Worm (Caenorhabditis elegans) whole organism, mixed stage, embryonic: ENCODE results near the gene gpx-3.
"Not testable (repeated sequence)": the region's sequence is repeated elsewhere in the genome, so short reads cannot be mapped to it uniquely, and the experiment has no call there.

ENCODE experiments used
- M03D4.4 ChIP-seq: sonication (generic microtip); optimal IDR thresholded peaks from 2 replicates; lab custom pipeline; 2017; ENCODE audit warnings: mild to moderate bottlenecking, missing genetic modification characterization, missing compliant biosample characterization
- bed-3 ChIP-seq: fragments of 200-800 bp; sonication (Bioruptor generic); optimal IDR thresholded peaks from 3 replicates; lab custom pipeline; 2018; ENCODE audit warnings: mild to moderate bottlenecking, missing genetic modification characterization, moderate library complexity, missing compliant biosample characterization
- blmp-1 ChIP-seq: fragments of 150-350 bp; optimal IDR thresholded peaks from 2 replicates; lab custom pipeline; 2014; ENCODE audit warnings: missing biosample characterization, missing genetic modification characterization
- ceh-39 ChIP-seq: fragments of 150-350 bp; optimal IDR thresholded peaks from 2 replicates; lab custom pipeline; 2014; ENCODE audit warnings: missing biosample characterization, missing genetic modification characterization
- ceh-43 ChIP-seq: fragments of 200-800 bp; sonication (Bioruptor generic); optimal IDR thresholded peaks from 2 replicates; lab custom pipeline; 2018; ENCODE audit warnings: mild to moderate bottlenecking, missing genetic modification characterization, moderate library complexity, missing compliant biosample characterization
- ceh-83 ChIP-seq: fragments of 200-800 bp; sonication (Bioruptor generic); optimal IDR thresholded peaks from 2 replicates; lab custom pipeline; 2018; ENCODE audit warnings: mild to moderate bottlenecking, missing genetic modification characterization, missing compliant biosample characterization
- ces-1 ChIP-seq: fragments of 150-350 bp; optimal IDR thresholded peaks from 2 replicates; lab custom pipeline; 2014; ENCODE audit warnings: missing biosample characterization, missing genetic modification reagents, missing genetic modification characterization
- cnd-1 ChIP-seq: fragments of 200-800 bp; sonication (Bioruptor generic); optimal IDR thresholded peaks from 2 replicates; lab custom pipeline; 2018; ENCODE audit warnings: mild to moderate bottlenecking, missing genetic modification characterization, missing compliant biosample characterization
- drap-1 ChIP-seq: fragments of 200-800 bp; sonication (Bioruptor generic); optimal IDR thresholded peaks from 3 replicates; lab custom pipeline; 2018; ENCODE audit warnings: mild to moderate bottlenecking, missing genetic modification characterization, missing compliant biosample characterization
- elt-1 ChIP-seq: sonication (generic microtip); optimal IDR thresholded peaks from 2 replicates; lab custom pipeline; 2017; ENCODE audit warnings: missing genetic modification characterization, mild to moderate bottlenecking, missing compliant biosample characterization, antibody characterized with exemption, moderate library complexity, borderline replicate concordance; ENCODE audit not compliant: insufficient read depth
- elt-3 ChIP-seq: fragments of 150-350 bp; optimal IDR thresholded peaks from 2 replicates; lab custom pipeline; 2014; ENCODE audit warnings: missing biosample characterization, missing genetic modification characterization
- flh-1 ChIP-seq: fragments of 200-800 bp; sonication (Bioruptor generic); optimal IDR thresholded peaks from 2 replicates; lab custom pipeline; 2018; ENCODE audit warnings: mild to moderate bottlenecking, missing genetic modification characterization, moderate library complexity, missing compliant biosample characterization
- ham-2 ChIP-seq: fragments of 200-800 bp; sonication (Bioruptor generic); optimal IDR thresholded peaks from 2 replicates; lab custom pipeline; 2018; ENCODE audit warnings: mild to moderate bottlenecking, missing genetic modification characterization, missing compliant biosample characterization
- hlh-1 ChIP-seq: fragments of 150-350 bp; optimal IDR thresholded peaks from 2 replicates; lab custom pipeline; 2014; ENCODE audit warnings: missing biosample characterization, missing genetic modification reagents, missing genetic modification characterization
- lin-13 ChIP-seq: fragments of 150-350 bp; optimal IDR thresholded peaks from 2 replicates; lab custom pipeline; 2014; ENCODE audit warnings: missing biosample characterization, missing genetic modification characterization
- lin-32 ChIP-seq: fragments of 200-800 bp; sonication (Bioruptor generic); optimal IDR thresholded peaks from 2 replicates; lab custom pipeline; 2018; ENCODE audit warnings: mild to moderate bottlenecking, missing genetic modification characterization, missing compliant biosample characterization
- lsy-2 ChIP-seq: fragments of 150-350 bp; optimal IDR thresholded peaks from 2 replicates; lab custom pipeline; 2014; ENCODE audit warnings: missing biosample characterization, missing genetic modification characterization
- mab-5 ChIP-seq: fragments of 150-350 bp; optimal IDR thresholded peaks from 2 replicates; lab custom pipeline; 2014; ENCODE audit warnings: missing biosample characterization, missing genetic modification characterization
- mep-1 ChIP-seq: fragments of 150-350 bp; optimal IDR thresholded peaks from 2 replicates; lab custom pipeline; 2017; ENCODE audit warnings: missing biosample characterization, missing genetic modification reagents, missing genetic modification characterization, inconsistent platforms
- mls-2 ChIP-seq: sonication (generic microtip); optimal IDR thresholded peaks from 2 replicates; lab custom pipeline; 2016; ENCODE audit warnings: mild to moderate bottlenecking, missing genetic modification characterization, moderate library complexity, missing compliant biosample characterization
- nhr-12 ChIP-seq: fragments of 150-350 bp; optimal IDR thresholded peaks from 2 replicates; lab custom pipeline; 2014; ENCODE audit warnings: missing biosample characterization, missing genetic modification characterization
- nhr-2 ChIP-seq: fragments of 150-350 bp; optimal IDR thresholded peaks from 2 replicates; lab custom pipeline; 2014; ENCODE audit warnings: missing biosample characterization, missing genetic modification characterization
- nhr-237 ChIP-seq: fragments of 150-350 bp; optimal IDR thresholded peaks from 2 replicates; lab custom pipeline; 2014; ENCODE audit warnings: missing biosample characterization, missing genetic modification characterization
- nhr-28 ChIP-seq: fragments of 150-350 bp; optimal IDR thresholded peaks from 2 replicates; lab custom pipeline; 2014; ENCODE audit warnings: missing biosample characterization, missing genetic modification characterization
- nhr-76 ChIP-seq: sonication (generic microtip); optimal IDR thresholded peaks from 2 replicates; lab custom pipeline; 2017; ENCODE audit warnings: missing biosample characterization, missing genetic modification characterization
- pha-4 ChIP-seq: fragments of 150-350 bp; optimal IDR thresholded peaks from 2 replicates; lab custom pipeline; 2018; ENCODE audit warnings: missing biosample characterization, missing genetic modification reagents, missing genetic modification characterization
- sem-2 ChIP-seq: fragments of 200-800 bp; sonication (Bioruptor generic); optimal IDR thresholded peaks from 2 replicates; lab custom pipeline; 2018; ENCODE audit warnings: mild to moderate bottlenecking, missing genetic modification characterization, missing compliant biosample characterization
- snpc-4 ChIP-seq: fragments of 150-350 bp; optimal IDR thresholded peaks from 2 replicates; lab custom pipeline; 2014; ENCODE audit warnings: missing biosample characterization, missing genetic modification characterization
- sptf-1 ChIP-seq: sonication (generic microtip); optimal IDR thresholded peaks from 2 replicates; lab custom pipeline; 2017; ENCODE audit warnings: mild to moderate bottlenecking, missing genetic modification characterization, moderate library complexity, missing compliant biosample characterization
- tbx-8 ChIP-seq: fragments of 200-800 bp; sonication (Bioruptor generic); optimal IDR thresholded peaks from 2 replicates; lab custom pipeline; 2018; ENCODE audit warnings: mild to moderate bottlenecking, missing genetic modification characterization, moderate library complexity, missing compliant biosample characterization
- unc-120 ChIP-seq: sonication (generic microtip); optimal IDR thresholded peaks from 2 replicates; lab custom pipeline; 2017; ENCODE audit warnings: missing genetic modification characterization, missing compliant biosample characterization; ENCODE audit not compliant: poor library complexity, severe bottlenecking
- unc-39 ChIP-seq: fragments of 150-350 bp; optimal IDR thresholded peaks from 2 replicates; lab custom pipeline; 2014; ENCODE audit warnings: missing biosample characterization, missing genetic modification characterization
- unc-62 ChIP-seq: fragments of 150-350 bp; optimal IDR thresholded peaks from 2 replicates; lab custom pipeline; 2014; ENCODE audit warnings: missing biosample characterization, missing genetic modification reagents, missing genetic modification characterization
- zip-8 ChIP-seq: fragments of 150-350 bp; optimal IDR thresholded peaks from 2 replicates; lab custom pipeline; 2014; ENCODE audit warnings: missing biosample characterization, missing genetic modification characterization
- ztf-11 ChIP-seq: fragments of 150-350 bp; optimal IDR thresholded peaks from 2 replicates; lab custom pipeline; 2014; ENCODE audit warnings: missing biosample characterization, missing genetic modification characterization

The gpx-3 gene

DNA sequence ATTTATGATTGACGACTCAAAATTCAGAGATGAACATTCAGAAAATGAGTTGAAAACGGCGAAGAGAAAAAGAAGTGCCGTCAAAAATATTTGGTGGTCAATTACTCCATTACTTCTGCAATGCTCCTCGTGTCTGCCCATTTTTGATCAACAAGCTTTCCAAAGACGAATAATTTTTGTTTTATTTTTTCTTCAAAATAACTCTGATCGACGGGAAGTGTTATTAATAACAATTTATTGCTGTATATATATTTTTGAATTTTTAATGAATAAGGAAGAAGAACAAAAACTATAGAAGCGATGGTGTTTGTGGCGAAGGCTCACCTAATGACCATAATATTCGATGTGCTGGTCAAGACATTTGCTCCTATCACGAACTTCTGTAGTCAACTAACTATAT is 32.4 kb downstream of the gpx-3 start, which contains the start of gene C11E4.8:
C11E4.8 (plus strand) TSS at position 301 of the 400 bp plus-strand sequence.
- no peak for TF ChIP-seq cnd-1 (tag; lab: Kevin White, UChicago)
- no peak for TF ChIP-seq drap-1 (GFP tag; lab: Kevin White, UChicago)
- no peak for TF ChIP-seq ceh-83
- TF ChIP-seq unc-39 (tag; lab: Kevin White, UChicago) = no peak
- TF ChIP-seq sem-2 (GFP tag; lab: Kevin White, UChicago) = no peak
- no peak for TF ChIP-seq mep-1 (tag; lab: Kevin White, UChicago)
- no peak for TF ChIP-seq unc-62 (GFP tag; lab: Kevin White, UChicago)
- no peak for TF ChIP-seq pha-4 (tag; lab: Kevin White, UChicago)
- TF ChIP-seq elt-3 = no peak
- no peak for TF ChIP-seq elt-1
- no peak for TF ChIP-seq ceh-43 (GFP tag; lab: Kevin White, UChicago)
- no peak for TF ChIP-seq nhr-237 (tag; lab: Kevin White, UChicago)
- no peak for TF ChIP-seq hlh-1 (tag; lab: Kevin White, UChicago)

- TF ChIP-seq hlh-1 (tag; lab: Kevin White, UChicago) (no peak), bed-3 (GFP tag; lab: Kevin White, UChicago) (peak; percentile 5), ces-1 (GFP tag; lab: Kevin White, UChicago) (no peak), sptf-1 (tag; lab: Kevin White, UChicago) (no peak), elt-3 (no peak), unc-39 (tag; lab: Kevin White, UChicago) (no peak), unc-120 (tag; lab: Kevin White, UChicago) (peak; percentile 9), pha-4 (tag; lab: Kevin White, UChicago) (no peak), M03D4.4 (tag; lab: Kevin White, UChicago) (peak; percentile 41), cnd-1 (tag; lab: Kevin White, UChicago) (peak; percentile 72), ceh-43 (GFP tag; lab: Kevin White, UChicago) (no peak), ham-2 (peak; percentile 1), lin-32 (GFP tag; lab: Kevin White, UChicago) (no peak), tbx-8 (GFP tag; lab: Kevin White, UChicago) (no peak), zip-8 (no peak), nhr-2 (tag; lab: Kevin White, UChicago) (no peak), blmp-1 (tag; lab: Kevin White, UChicago) (no peak), ceh-83 (peak; percentile 71), lin-13 (tag; lab: Kevin White, UChicago) (no peak), snpc-4 (tag; lab: Kevin White, UChicago) (no peak), mep-1 (tag; lab: Kevin White, UChicago) (no peak), nhr-76 (no peak), flh-1 (GFP tag; lab: Kevin White, UChicago) (no peak), unc-62 (GFP tag; lab: Kevin White, UChicago) (no peak), sem-2 (GFP tag; lab: Kevin White, UChicago) (peak; percentile 28), mab-5 (tag; lab: Kevin White, UChicago) (no peak), nhr-12 (tag; lab: Kevin White, UChicago) (no peak), drap-1 (GFP tag; lab: Kevin White, UChicago) (peak; percentile 59), nhr-237 (tag; lab: Kevin White, UChicago) (no peak), mls-2 (no peak), elt-1 (no peak), nhr-28 (tag; lab: Kevin White, UChicago) (no peak), ceh-39 (tag; lab: Kevin White, UChicago) (no peak), lsy-2 (tag; lab: Kevin White, UChicago) (no peak), ztf-11 (tag; lab: Kevin White, UChicago) (no peak)
These were observed 34.9 kb downstream of the gpx-3 start for ce11 chrX:9622609-9623008.

- TF ChIP-seq lin-32 (GFP tag; lab: Kevin White, UChicago); ztf-11 (tag; lab: Kevin White, UChicago); M03D4.4 (tag; lab: Kevin White, UChicago): not testable (repeated sequence)
These were observed 38.1 kb downstream of the gpx-3 start, which contains the start of gene F34H10.1 for ce11 chrX:9625824-9626223. Gene F34H10.1, plus strand, starts transcription at chrX:9626124.
